Worm (Caenorhabditis elegans) whole organism, late embryonic: Measurements from ENCODE around the gene thn-1.

ENCODE experiments used
- ama-1 ChIP-seq: fragments of 150-350 bp; optimal IDR thresholded peaks from 2 replicates; lab custom pipeline; 2014
- ceh-14 ChIP-seq: sonication (generic microtip); optimal IDR thresholded peaks from 2 replicates; lab custom pipeline; 2016; ENCODE audit warnings: missing genotype, missing genetic modification characterization, missing compliant biosample characterization
- ceh-6 ChIP-seq: fragments of 200-800 bp; sonication (Bioruptor generic); optimal IDR thresholded peaks from 2 replicates; lab custom pipeline; 2018; ENCODE audit warnings: mild to moderate bottlenecking, missing genetic modification characterization, missing compliant biosample characterization
- ceh-9 ChIP-seq: sonication (generic microtip); optimal IDR thresholded peaks from 2 replicates; lab custom pipeline; 2016; ENCODE audit warnings: mild to moderate bottlenecking, missing genetic modification characterization, inconsistent platforms, missing compliant biosample characterization
- hlh-13 ChIP-seq: fragments of 200-800 bp; sonication (Bioruptor generic); optimal IDR thresholded peaks from 2 replicates; lab custom pipeline; 2018; ENCODE audit warnings: mild to moderate bottlenecking, missing genetic modification characterization, missing compliant biosample characterization
- nhr-11 ChIP-seq: fragments of 150-350 bp; optimal IDR thresholded peaks from 2 replicates; lab custom pipeline; 2014; ENCODE audit warnings: missing biosample characterization, missing genetic modification characterization
- nhr-232 ChIP-seq: sonication (generic microtip); optimal IDR thresholded peaks from 2 replicates; lab custom pipeline; 2016; ENCODE audit warnings: missing genetic modification characterization, missing compliant biosample characterization
- sox-2 ChIP-seq: fragments of 200-800 bp; sonication (Bioruptor generic); IDR thresholded peaks from 2 replicates; pipeline ENCODE4 v1.3.6; 2022; ENCODE audit warnings: missing genetic modification reagents, missing genetic modification characterization, missing compliant biosample characterization

ce11 chrIV:12410167-12410566, 30.3 kb downstream of the thn-1 start, which contains the start of gene acl-13:
- no peak for TF ChIP-seq ceh-14 (tag; lab: Kevin White, UChicago)
- TF ChIP-seq ceh-9 (tag; lab: Kevin White, UChicago), result no peak
- TF ChIP-seq hlh-13 (GFP tag; lab: Kevin White, UChicago), result no peak
- no peak for TF ChIP-seq sox-2 (GFP tag; lab: Robert Waterston, UW)
- no peak for TF ChIP-seq ama-1 (lab: Kevin White, UChicago)
- no peak for TF ChIP-seq ceh-6
- no peak for TF ChIP-seq nhr-11 (tag; lab: Kevin White, UChicago)
- no peak for TF ChIP-seq nhr-232 (tag; lab: Kevin White, UChicago)
